Fruit fly (Drosophila melanogaster) whole organism, wandering third instar larva: ENCODE measurements around the gene Pus7.

Experiments used
- Hnf4 ChIP-seq: fragments of 200-800 bp; sonication (Bioruptor generic); optimal IDR thresholded peaks from 2 replicates; lab custom pipeline; 2016; ENCODE audit warnings: missing biosample characterization, mild to moderate bottlenecking, missing genetic modification characterization
- Jra ChIP-seq: sonication (Bioruptor generic); optimal IDR thresholded peaks from 2 replicates; lab custom pipeline; 2016; ENCODE audit warnings: missing biosample characterization, missing genetic modification characterization
- br ChIP-seq: fragments of 200-800 bp; sonication (Bioruptor generic); optimal IDR thresholded peaks from 2 replicates; lab custom pipeline; 2016; ENCODE audit warnings: missing biosample characterization, missing genetic modification characterization
- brk ChIP-seq: fragments of 200-800 bp; sonication (Bioruptor generic); optimal IDR thresholded peaks from 2 replicates; lab custom pipeline; 2016; ENCODE audit warnings: missing biosample characterization, mild to moderate bottlenecking, missing genetic modification characterization
- ey ChIP-seq: fragments of 200-800 bp; sonication (Bioruptor generic); optimal IDR thresholded peaks from 2 replicates; lab custom pipeline; 2016; ENCODE audit warnings: missing biosample characterization, missing genetic modification characterization
- h ChIP-seq: fragments of 200-800 bp; sonication (Bioruptor generic); optimal IDR thresholded peaks from 3 replicates; lab custom pipeline; 2016; ENCODE audit warnings: missing biosample characterization, mild to moderate bottlenecking, missing genetic modification characterization
- pan ChIP-seq: fragments of >200 bp; optimal IDR thresholded peaks from 2 replicates; lab custom pipeline; 2017
- psq ChIP-seq: fragments of 200-800 bp; sonication (Bioruptor generic); optimal IDR thresholded peaks from 3 replicates; lab custom pipeline; 2017; ENCODE audit warnings: missing biosample characterization, mild to moderate bottlenecking, missing genetic modification characterization, moderate library complexity

DNA sequence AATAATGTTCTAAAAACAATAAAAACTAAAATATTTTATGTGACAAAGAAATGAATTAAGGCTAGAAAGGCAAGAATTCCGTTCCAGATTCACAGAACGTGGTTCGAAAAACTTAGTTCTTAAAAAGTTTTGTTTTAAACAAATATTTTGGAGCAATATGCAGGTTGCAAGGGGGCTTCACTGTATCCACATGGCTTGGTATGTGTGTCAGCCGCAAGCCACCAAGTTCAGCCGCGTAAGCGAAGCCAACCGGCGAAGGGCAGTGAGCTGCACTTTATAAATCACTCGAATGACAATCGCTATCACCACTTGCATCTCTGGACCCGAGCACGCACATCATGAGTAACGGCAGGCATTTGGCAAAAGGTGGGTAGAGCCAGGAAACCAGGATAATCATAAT is 10.4 kb downstream of the Pus7 start, which contains the start of gene se:
- TF ChIP-seq pan (lab: Kevin White, UChicago) (no peak), ey (GFP tag; lab: Kevin White, UChicago) (no peak), psq (GFP tag; lab: Kevin White, UChicago) (no peak), h (GFP tag; lab: Kevin White, UChicago) (no peak), brk (GFP tag; lab: Kevin White, UChicago) (no peak), Jra (GFP tag; lab: Kevin White, UChicago) (no peak), br (GFP tag; lab: Kevin White, UChicago) (no peak), Hnf4 (GFP tag; lab: Kevin White, UChicago) (no peak)
